Worm (Caenorhabditis elegans) whole organism, L3 larva: ENCODE results near the gene cup-16.

Source experiments
- R02D3.7 ChIP-seq: fragments of 150-350 bp; optimal IDR thresholded peaks from 2 replicates; lab custom pipeline; 2014; ENCODE audit warnings: missing biosample characterization, missing genetic modification characterization
- aly-2 ChIP-seq: fragments of 150-350 bp; optimal IDR thresholded peaks from 2 replicates; lab custom pipeline; 2014; ENCODE audit warnings: missing biosample characterization, missing genetic modification characterization
- elt-1 ChIP-seq: fragments of 150-350 bp; optimal IDR thresholded peaks from 2 replicates; lab custom pipeline; 2014; ENCODE audit warnings: missing biosample characterization, missing genetic modification characterization
- elt-3 ChIP-seq, 3 experiments: fragments of 150-350 bp in 1 of 3; sonication (generic microtip) in 2 of 3; optimal IDR thresholded peaks; 2 replicates in 2 of 3; 4 replicates in 1 of 3; lab custom pipeline; 2014 to 2017; ENCODE audit warnings: missing biosample characterization in 3 of 3, missing genetic modification characterization in 3 of 3
- fkh-10 ChIP-seq: sonication (generic microtip); optimal IDR thresholded peaks from 2 replicates; lab custom pipeline; 2017; ENCODE audit warnings: missing biosample characterization, missing genetic modification reagents, missing genetic modification characterization
- jun-1 ChIP-seq: fragments of 150-350 bp; optimal IDR thresholded peaks from 2 replicates; lab custom pipeline; 2014; ENCODE audit warnings: missing biosample characterization, missing genetic modification reagents, missing genetic modification characterization
- lin-15B ChIP-seq: fragments of 150-350 bp; optimal IDR thresholded peaks from 2 replicates; lab custom pipeline; 2014; ENCODE audit warnings: missing biosample characterization, missing genetic modification characterization
- mml-1 ChIP-seq: fragments of 150-350 bp; sonication (generic microtip); optimal IDR thresholded peaks from 3 replicates; lab custom pipeline; 2014; ENCODE audit warnings: missing biosample characterization, missing genetic modification characterization
- nhr-237 ChIP-seq: fragments of 150-350 bp; optimal IDR thresholded peaks from 2 replicates; lab custom pipeline; 2014; ENCODE audit warnings: missing biosample characterization, missing genetic modification characterization
- nhr-28 ChIP-seq: fragments of 150-350 bp; optimal IDR thresholded peaks from 2 replicates; lab custom pipeline; 2014; ENCODE audit warnings: missing biosample characterization, missing genetic modification characterization
- nhr-43 ChIP-seq: sonication (generic microtip); optimal IDR thresholded peaks from 2 replicates; lab custom pipeline; 2016; ENCODE audit warnings: mild to moderate bottlenecking, missing genetic modification characterization, missing compliant biosample characterization; ENCODE audit not compliant: poor library complexity, severe bottlenecking
- nhr-67 ChIP-seq: fragments of 150-350 bp; optimal IDR thresholded peaks from 2 replicates; lab custom pipeline; 2014; ENCODE audit warnings: missing biosample characterization, missing genetic modification characterization
- nhr-77 ChIP-seq: fragments of 150-350 bp; optimal IDR thresholded peaks from 2 replicates; lab custom pipeline; 2014; ENCODE audit warnings: missing biosample characterization, missing genetic modification characterization
- tbx-2 ChIP-seq: sonication (generic microtip); optimal IDR thresholded peaks from 2 replicates; lab custom pipeline; 2016; ENCODE audit warnings: mild to moderate bottlenecking, missing genetic modification characterization, missing compliant biosample characterization

Gene cup-16

DNA sequence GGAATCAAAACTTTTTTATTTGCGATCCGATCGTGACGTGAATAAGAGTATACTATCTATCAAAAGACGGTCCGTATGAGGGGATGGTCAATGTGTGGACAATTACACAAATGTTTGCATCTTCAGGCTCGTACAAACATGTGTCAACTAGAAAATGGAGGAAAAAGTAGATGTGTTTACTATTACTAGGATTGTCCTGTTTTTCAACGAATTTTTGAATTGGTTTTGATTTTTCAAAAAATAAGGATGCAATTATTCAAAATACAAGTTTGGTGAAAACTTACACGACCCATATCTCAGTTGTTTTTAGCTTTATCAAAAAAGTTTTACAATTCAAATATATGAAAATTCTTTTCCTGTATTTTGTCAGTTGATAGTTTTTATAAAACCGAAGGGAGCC lies 48.3 kb downstream of the cup-16 start, which contains the start of gene K08F8.7:
TSS of gene K08F8.7 (minus strand) at position 101 of the 400 bp plus-strand sequence.
- no peak for TF ChIP-seq lin-15B
- TF ChIP-seq mml-1 (tag; lab: Kevin White, UChicago) = no peak
- TF ChIP-seq jun-1 (tag; lab: Kevin White, UChicago) = no peak
- no peak for TF ChIP-seq elt-1 (tag; lab: Kevin White, UChicago)
- no peak for TF ChIP-seq nhr-43 (tag; lab: Kevin White, UChicago)
- TF ChIP-seq nhr-237 = no peak
- no peak for TF ChIP-seq elt-3 (tag; optimal IDR thresholded peaks at IDR 0.05; lab: Kevin White, UChicago)
- no peak for TF ChIP-seq tbx-2 (tag; lab: Kevin White, UChicago)
- no peak for TF ChIP-seq nhr-77 (tag; lab: Kevin White, UChicago)
- no peak for TF ChIP-seq fkh-10 (GFP tag; lab: Kevin White, UChicago)
- no peak for TF ChIP-seq aly-2 (tag; lab: Kevin White, UChicago)
- no peak for TF ChIP-seq R02D3.7 (tag; lab: Kevin White, UChicago)
- TF ChIP-seq nhr-67 (tag; lab: Kevin White, UChicago) = no peak
- no peak for TF ChIP-seq nhr-28 (tag; lab: Kevin White, UChicago)
